Worm (Caenorhabditis elegans) whole organism, L4 larva: ENCODE data around the gene F41G3.20.

Source experiments
- D1046.2 ChIP-seq: fragments of 200-800 bp; sonication (Bioruptor generic); IDR thresholded peaks from 2 replicates; pipeline ENCODE4 v1.3.6; 2022; ENCODE audit warnings: missing genetic modification characterization, missing compliant biosample characterization
- F26F4.8 ChIP-seq: fragments of 200-800 bp; sonication (Bioruptor generic); conservative IDR thresholded peaks from 2 replicates; pipeline ENCODE4 v1.3.6; 2022; ENCODE audit warnings: missing genetic modification characterization, missing compliant biosample characterization
- F37D6.2 ChIP-seq: sonication (generic microtip); optimal IDR thresholded peaks from 2 replicates; lab custom pipeline; 2016; ENCODE audit warnings: mild to moderate bottlenecking, missing genetic modification characterization, missing compliant biosample characterization
- F44E2.7 ChIP-seq: fragments of 200-800 bp; sonication (Bioruptor generic); IDR thresholded peaks from 2 replicates; pipeline ENCODE4 v2.1.2; 2022; ENCODE audit warnings: missing genetic modification characterization, missing compliant biosample characterization
- F49E8.2 ChIP-seq: sonication (generic microtip); optimal IDR thresholded peaks from 2 replicates; lab custom pipeline; 2016; ENCODE audit warnings: missing compliant biosample characterization, mild to moderate bottlenecking, missing genetic modification characterization, borderline replicate concordance
- R02D3.7 ChIP-seq: fragments of 150-350 bp; sonication (generic microtip); optimal IDR thresholded peaks from 3 replicates; lab custom pipeline; 2014; ENCODE audit warnings: missing biosample characterization, missing genetic modification characterization
- Y5F2A.4 ChIP-seq: fragments of 200-800 bp; sonication (Bioruptor generic); optimal IDR thresholded peaks from 2 replicates; lab custom pipeline; 2018; ENCODE audit warnings: mild to moderate bottlenecking, missing genetic modification characterization, missing compliant biosample characterization
- ZK337.2 ChIP-seq: fragments of 200-800 bp; sonication (Bioruptor generic); IDR thresholded peaks from 2 replicates; pipeline ENCODE4 v1.3.6; 2022; ENCODE audit warnings: missing genetic modification reagents, missing genetic modification characterization, missing compliant biosample characterization
- ama-1 ChIP-seq: fragments of 150-350 bp; optimal IDR thresholded peaks from 2 replicates; lab custom pipeline; 2014; ENCODE audit warnings: inconsistent platforms, mixed read lengths
- arid-1 ChIP-seq: fragments of 200-800 bp; sonication (Bioruptor generic); conservative IDR thresholded peaks from 2 replicates; pipeline ENCODE4 v1.3.6; 2022; ENCODE audit warnings: missing genetic modification reagents, missing genetic modification characterization, missing compliant biosample characterization
- attf-4 ChIP-seq: sonication (generic microtip); optimal IDR thresholded peaks from 3 replicates; lab custom pipeline; 2017; ENCODE audit warnings: missing biosample characterization, missing genetic modification characterization
- ceh-28 ChIP-seq: fragments of 150-350 bp; optimal IDR thresholded peaks from 2 replicates; lab custom pipeline; 2014; ENCODE audit warnings: missing biosample characterization, missing genetic modification reagents, missing genetic modification characterization
- ceh-62 ChIP-seq: sonication (generic microtip); optimal IDR thresholded peaks from 2 replicates; lab custom pipeline; 2017; ENCODE audit warnings: missing biosample characterization, missing genetic modification characterization
- ceh-82 ChIP-seq: sonication (generic microtip); optimal IDR thresholded peaks from 2 replicates; lab custom pipeline; 2017; ENCODE audit warnings: missing biosample characterization, missing genetic modification characterization
- cey-2 ChIP-seq: sonication (generic microtip); optimal IDR thresholded peaks from 3 replicates; lab custom pipeline; 2017; ENCODE audit warnings: missing genetic modification characterization, mild to moderate bottlenecking, missing compliant biosample characterization, antibody characterized with exemption, borderline replicate concordance; ENCODE audit not compliant: insufficient read depth
- dmd-6 ChIP-seq: fragments of 200-800 bp; sonication (Bioruptor generic); IDR thresholded peaks from 2 replicates; pipeline ENCODE4 v1.3.6; 2022; ENCODE audit warnings: missing genetic modification reagents, missing genetic modification characterization, missing compliant biosample characterization
- dve-1 ChIP-seq: sonication (generic microtip); optimal IDR thresholded peaks from 2 replicates; lab custom pipeline; 2017; ENCODE audit warnings: antibody characterized with exemption, mild to moderate bottlenecking, missing genetic modification characterization, missing compliant biosample characterization; ENCODE audit not compliant: insufficient read depth
- egl-27 ChIP-seq: sonication (generic microtip); optimal IDR thresholded peaks from 3 replicates; lab custom pipeline; 2017; ENCODE audit warnings: missing biosample characterization, missing genetic modification reagents, missing genetic modification characterization
- egl-43 ChIP-seq: fragments of 200-800 bp; sonication (Bioruptor generic); IDR thresholded peaks from 2 replicates; pipeline ENCODE4 v1.3.6; 2022; ENCODE audit warnings: missing genetic modification reagents, missing genetic modification characterization, missing compliant biosample characterization
- fos-1 ChIP-seq: fragments of 150-350 bp; optimal IDR thresholded peaks from 2 replicates; lab custom pipeline; 2014; ENCODE audit warnings: missing biosample characterization, missing genetic modification characterization
- gei-8 ChIP-seq: fragments of 200-800 bp; sonication (Bioruptor generic); optimal IDR thresholded peaks from 2 replicates; lab custom pipeline; 2018; ENCODE audit warnings: mild to moderate bottlenecking, missing genetic modification characterization, missing compliant biosample characterization
- hlh-11 ChIP-seq: fragments of 200-800 bp; sonication (Bioruptor generic); optimal IDR thresholded peaks from 2 replicates; lab custom pipeline; 2018; ENCODE audit warnings: mild to moderate bottlenecking, missing genetic modification characterization, missing compliant biosample characterization
- hlh-30 ChIP-seq: sonication (generic microtip); optimal IDR thresholded peaks from 2 replicates; lab custom pipeline; 2017; ENCODE audit warnings: antibody characterized with exemption, mild to moderate bottlenecking, missing genetic modification characterization, missing compliant biosample characterization; ENCODE audit not compliant: insufficient read depth
- lin-1 ChIP-seq: fragments of 200-800 bp; sonication (Bioruptor generic); IDR thresholded peaks from 2 replicates; pipeline ENCODE4 v1.3.6; 2022; ENCODE audit warnings: missing genetic modification reagents, missing genetic modification characterization, missing compliant biosample characterization
- lin-29 ChIP-seq: fragments of 200-800 bp; sonication (Bioruptor generic); IDR thresholded peaks from 2 replicates; pipeline ENCODE4 v1.3.6; 2022; ENCODE audit warnings: missing genetic modification reagents, missing genetic modification characterization, missing compliant biosample characterization
- lin-39 ChIP-seq: fragments of 150-350 bp; optimal IDR thresholded peaks from 2 replicates; lab custom pipeline; 2014; ENCODE audit warnings: missing biosample characterization, missing genetic modification reagents, missing genetic modification characterization
- madf-5 ChIP-seq, 2 experiments: fragments of 200-800 bp; sonication (Bioruptor generic); IDR thresholded peaks; 2 replicates each; pipeline ENCODE4 v1.3.6; 2022; ENCODE audit warnings: missing compliant biosample characterization in 2 of 2, missing genetic modification characterization in 2 of 2
- mxl-3 ChIP-seq: fragments of 200-800 bp; sonication (Bioruptor generic); optimal IDR thresholded peaks from 2 replicates; lab custom pipeline; 2018; ENCODE audit warnings: mild to moderate bottlenecking, missing genetic modification characterization, missing compliant biosample characterization
- nhr-102 ChIP-seq: sonication (generic microtip); optimal IDR thresholded peaks from 2 replicates; lab custom pipeline; 2016; ENCODE audit warnings: mild to moderate bottlenecking, missing genetic modification characterization, moderate library complexity, missing compliant biosample characterization
- nhr-25 ChIP-seq: sonication (generic microtip); optimal IDR thresholded peaks from 2 replicates; lab custom pipeline; 2017; ENCODE audit warnings: missing genetic modification characterization, mild to moderate bottlenecking, missing compliant biosample characterization, antibody characterized with exemption, moderate library complexity, borderline replicate concordance; ENCODE audit not compliant: insufficient read depth
- nhr-28 ChIP-seq: fragments of 150-350 bp; optimal IDR thresholded peaks from 2 replicates; lab custom pipeline; 2014; ENCODE audit warnings: missing biosample characterization, missing genetic modification characterization
- nhr-41 ChIP-seq: fragments of 200-800 bp; sonication (Bioruptor generic); IDR thresholded peaks from 2 replicates; pipeline ENCODE4 v1.3.6; 2022; ENCODE audit warnings: missing genetic modification reagents, missing genetic modification characterization, missing compliant biosample characterization
- nhr-76 ChIP-seq: fragments of 150-350 bp; optimal IDR thresholded peaks from 2 replicates; lab custom pipeline; 2014; ENCODE audit warnings: missing biosample characterization, missing genetic modification characterization
- php-3 ChIP-seq: fragments of 200-800 bp; sonication (Bioruptor generic); IDR thresholded peaks from 2 replicates; pipeline ENCODE4 v1.3.6; 2022; ENCODE audit warnings: missing genetic modification reagents, missing genetic modification characterization, missing compliant biosample characterization
- rbr-2 ChIP-seq: sonication (generic microtip); optimal IDR thresholded peaks from 2 replicates; lab custom pipeline; 2016; ENCODE audit warnings: missing genotype, missing genetic modification characterization, missing compliant biosample characterization
- set-16 ChIP-seq: fragments of 200-800 bp; sonication (Bioruptor generic); IDR thresholded peaks from 2 replicates; pipeline ENCODE4 v1.3.6; 2022; ENCODE audit warnings: missing genetic modification reagents, missing genetic modification characterization, missing compliant biosample characterization
- spr-1 ChIP-seq: sonication (generic microtip); optimal IDR thresholded peaks from 2 replicates; lab custom pipeline; 2016; ENCODE audit warnings: mild to moderate bottlenecking, missing genetic modification characterization, missing compliant biosample characterization
- spr-3 ChIP-seq: fragments of 200-800 bp; sonication (Bioruptor generic); optimal IDR thresholded peaks from 2 replicates; lab custom pipeline; 2018; ENCODE audit warnings: mild to moderate bottlenecking, missing genetic modification characterization, missing compliant biosample characterization
- zfp-3 ChIP-seq: fragments of 200-800 bp; sonication (Bioruptor generic); conservative IDR thresholded peaks from 2 replicates; pipeline ENCODE4 v1.3.6; 2022; ENCODE audit warnings: missing genetic modification reagents, missing genetic modification characterization, missing compliant biosample characterization
- ztf-11 ChIP-seq: fragments of 150-350 bp; optimal IDR thresholded peaks from 2 replicates; lab custom pipeline; 2014; ENCODE audit warnings: missing biosample characterization, missing genetic modification characterization
- ztf-7 ChIP-seq: fragments of 150-350 bp; optimal IDR thresholded peaks from 2 replicates; lab custom pipeline; 2014; ENCODE audit warnings: missing biosample characterization, missing genetic modification characterization

The F41G3.20 gene

DNA sequence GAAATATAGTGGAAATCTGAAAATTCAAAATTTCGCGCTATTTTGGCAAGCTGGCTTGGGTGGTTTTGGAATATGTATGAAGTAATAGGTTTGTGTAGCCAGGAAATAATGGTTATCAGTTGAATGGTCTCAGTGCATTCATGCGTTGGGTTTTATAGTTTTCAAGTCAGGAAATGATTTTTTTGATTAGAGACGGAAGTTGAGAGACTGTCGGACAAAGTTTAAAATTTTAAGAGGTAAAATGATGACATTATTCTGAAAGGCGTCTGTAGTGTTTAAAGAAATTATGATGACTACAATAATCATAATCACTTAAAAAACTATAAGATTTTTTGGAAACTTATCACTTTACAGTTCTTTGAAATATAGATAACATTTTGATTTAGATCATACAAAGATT lies 49.3 kb downstream of the F41G3.20 start, which contains the start of gene C18H9.6 (continued):
- TF ChIP-seq fos-1 (no peak), gei-8 (GFP tag; lab: Kevin White, UChicago) (no peak), ceh-82 (tag; lab: Kevin White, UChicago) (no peak), php-3 (GFP tag; lab: Robert Waterston, UW) (peak; percentile 79), lin-29 (GFP tag; lab: Robert Waterston, UW) (no peak), ama-1 (lab: Kevin White, UChicago) (no peak), lin-39 (tag; lab: Kevin White, UChicago) (no peak), madf-5 (GFP tag; IDR thresholded peaks at IDR 0.05; lab: Robert Waterston, UW) (no peak), lin-1 (peak; percentile 77), egl-27 (tag; lab: Kevin White, UChicago) (no peak), dve-1 (tag; lab: Kevin White, UChicago) (peak; percentile 80), cey-2 (no peak), ceh-62 (tag; lab: Kevin White, UChicago) (no peak), ceh-28 (tag; lab: Kevin White, UChicago) (no peak), arid-1 (GFP tag; lab: Robert Waterston, UW) (no peak), egl-43 (no peak), dmd-6 (GFP tag; lab: Robert Waterston, UW) (peak; percentile 91), spr-1 (tag; lab: Kevin White, UChicago) (no peak), hlh-11 (tag; lab: Kevin White, UChicago) (peak; percentile 58), set-16 (GFP tag; lab: Robert Waterston, UW) (no peak), ztf-7 (no peak), hlh-30 (tag; lab: Kevin White, UChicago) (no peak), zfp-3 (GFP tag; lab: Robert Waterston, UW) (no peak), nhr-76 (tag; lab: Kevin White, UChicago) (no peak), ZK337.2 (GFP tag; lab: Robert Waterston, UW) (no peak), D1046.2 (GFP tag; lab: Robert Waterston, UW) (no peak), nhr-25 (tag; lab: Kevin White, UChicago) (no peak), ztf-11 (no peak), nhr-102 (tag; lab: Kevin White, UChicago) (no peak), F44E2.7 (GFP tag; lab: Robert Waterston, UW) (no peak), nhr-28 (tag; lab: Kevin White, UChicago) (peak; percentile 83), spr-3 (GFP tag; lab: Kevin White, UChicago) (no peak), F37D6.2 (no peak), nhr-41 (GFP tag; lab: Robert Waterston, UW) (no peak), mxl-3 (GFP tag; lab: Kevin White, UChicago) (no peak), F49E8.2 (tag; lab: Kevin White, UChicago) (no peak), F26F4.8 (GFP tag; lab: Robert Waterston, UW) (no peak), R02D3.7 (tag; lab: Kevin White, UChicago) (no peak), Y5F2A.4 (GFP tag; lab: Kevin White, UChicago) (no peak), rbr-2 (tag; lab: Kevin White, UChicago) (no peak), attf-4 (tag; lab: Kevin White, UChicago) (no peak)
